Fruit fly (Drosophila melanogaster): ENCODE data around the gene Ythdf.

DNA sequence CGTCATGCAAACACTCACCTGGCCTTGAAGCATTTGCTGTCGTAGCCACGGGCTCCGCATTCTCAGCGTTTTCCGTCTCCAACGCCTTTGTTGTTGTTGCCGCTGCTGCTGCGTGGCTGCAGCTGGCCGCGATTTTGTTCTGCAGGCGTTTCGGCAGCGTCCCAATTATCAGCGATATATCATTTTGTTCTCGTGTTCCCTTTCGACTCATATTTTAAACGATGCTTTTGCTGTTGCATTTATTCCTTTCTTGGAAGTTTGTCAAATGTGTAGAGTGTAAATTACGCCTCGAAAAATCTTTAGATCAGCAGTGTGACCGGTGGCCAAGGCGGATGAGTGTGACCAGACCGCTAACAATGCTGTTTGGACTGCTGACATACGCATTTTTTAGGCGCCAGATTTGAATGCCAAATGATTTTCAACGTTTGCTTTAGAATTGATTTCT lies 5.9 kb downstream of the Ythdf start, which contains the start of gene Smg6:
- TF ChIP-seq CG6163 (GFP tag; IDR thresholded peaks at IDR 0.05) (no peak), Ets21C (GFP tag; optimal IDR thresholded peaks at IDR 0.05) (no peak), CG8319 (GFP tag; optimal IDR thresholded peaks at IDR 0.05) (no peak), Ets96B (tag; optimal IDR thresholded peaks at IDR 0.05) (no peak), spab (GFP tag; optimal IDR thresholded peaks at IDR 0.05) (no peak), Met (GFP tag; optimal IDR thresholded peaks at IDR 0.05) (no peak), fkh (GFP tag; optimal IDR thresholded peaks at IDR 0.05) (no peak), Sox15 (GFP tag; optimal IDR thresholded peaks at IDR 0.05) (no peak), net (GFP tag; optimal IDR thresholded peaks at IDR 0.05) (no peak)

Data from whole organism, prepupa.